Fruit fly (Drosophila melanogaster) whole organism, pupa: ENCODE results near the gene saturn.

Source experiments
- CG10348 ChIP-seq: fragments of 200-800 bp; sonication (Bioruptor generic); IDR thresholded peaks from 2 replicates; pipeline ENCODE4 v1.3.6; 2022; ENCODE audit warnings: missing biosample characterization, missing genetic modification characterization
- CG12605 ChIP-seq: fragments of 200-800 bp; sonication (Bioruptor generic); IDR thresholded peaks from 2 replicates; pipeline ENCODE4 v1.3.6; 2022; ENCODE audit warnings: missing biosample characterization, missing genetic modification characterization
- CG13204 ChIP-seq: fragments of 200-800 bp; sonication (Bioruptor generic); optimal IDR thresholded peaks from 2 replicates; lab custom pipeline; 2018; ENCODE audit warnings: missing biosample characterization, mild to moderate bottlenecking, missing genetic modification characterization, moderate library complexity
- CG14655 ChIP-seq: fragments of 200-800 bp; sonication (Bioruptor generic); optimal IDR thresholded peaks from 3 replicates; lab custom pipeline; 2017; ENCODE audit warnings: mild to moderate bottlenecking, missing biosample characterization, missing genetic modification reagents, missing genetic modification characterization
- CG15710 ChIP-seq: fragments of 200-800 bp; sonication (Bioruptor generic); optimal IDR thresholded peaks from 2 replicates; lab custom pipeline; 2018; ENCODE audit warnings: missing biosample characterization, mild to moderate bottlenecking, missing genetic modification characterization, moderate library complexity
- CG17806 ChIP-seq: fragments of 200-800 bp; sonication (Bioruptor generic); optimal IDR thresholded peaks from 2 replicates; lab custom pipeline; 2018; ENCODE audit warnings: missing biosample characterization, mild to moderate bottlenecking, missing genetic modification characterization, moderate library complexity
- CG32121 ChIP-seq: fragments of 200-800 bp; sonication (Bioruptor generic); IDR thresholded peaks from 2 replicates; pipeline ENCODE4 v1.3.6; 2022; ENCODE audit warnings: missing biosample characterization, missing genetic modification characterization
- CG34367 ChIP-seq: fragments of 200-800 bp; sonication (Bioruptor generic); optimal IDR thresholded peaks from 2 replicates; lab custom pipeline; 2018; ENCODE audit warnings: missing biosample characterization, mild to moderate bottlenecking, missing genetic modification characterization
- CG4496 ChIP-seq: fragments of 200-800 bp; sonication (Bioruptor generic); IDR thresholded peaks from 3 replicates; pipeline ENCODE4 v1.3.6; 2022; ENCODE audit warnings: missing biosample characterization, missing genetic modification characterization
- CG8159 ChIP-seq: fragments of 200-800 bp; sonication (Bioruptor generic); optimal IDR thresholded peaks from 3 replicates; lab custom pipeline; 2018; ENCODE audit warnings: missing biosample characterization, mild to moderate bottlenecking, missing genetic modification characterization, moderate library complexity
- CG8301 ChIP-seq: fragments of 200-800 bp; sonication (Bioruptor generic); optimal IDR thresholded peaks from 2 replicates; lab custom pipeline; 2018; ENCODE audit warnings: missing biosample characterization, mild to moderate bottlenecking, missing genetic modification characterization
- CG9948 ChIP-seq: fragments of 200-800 bp; sonication (Bioruptor generic); optimal IDR thresholded peaks from 2 replicates; lab custom pipeline; 2018; ENCODE audit warnings: missing biosample characterization, mild to moderate bottlenecking, missing genetic modification characterization, moderate library complexity
- D1 ChIP-seq: fragments of 200-800 bp; sonication (Bioruptor generic); optimal IDR thresholded peaks from 2 replicates; lab custom pipeline; 2018; ENCODE audit warnings: missing biosample characterization, mild to moderate bottlenecking, missing genetic modification characterization, moderate library complexity
- EcR ChIP-seq: fragments of 200-800 bp; sonication (Bioruptor generic); optimal IDR thresholded peaks from 3 replicates; lab custom pipeline; 2019; ENCODE audit warnings: missing biosample characterization, missing genetic modification characterization, mild to moderate bottlenecking, moderate library complexity, missing genetic modification reagents
- Ets98B ChIP-seq: fragments of 200-800 bp; sonication (Bioruptor generic); IDR thresholded peaks from 2 replicates; pipeline ENCODE4 v1.3.6; 2022; ENCODE audit warnings: missing biosample characterization, missing genetic modification characterization
- Pif1A ChIP-seq: fragments of 200-800 bp; sonication (Bioruptor generic); optimal IDR thresholded peaks from 3 replicates; lab custom pipeline; 2016; ENCODE audit warnings: missing biosample characterization, missing genetic modification characterization
- Pif1B ChIP-seq: fragments of 200-800 bp; sonication (Bioruptor generic); optimal IDR thresholded peaks from 3 replicates; lab custom pipeline; 2016; ENCODE audit warnings: missing biosample characterization, missing genetic modification characterization
- Snoo ChIP-seq: fragments of 200-800 bp; sonication (Bioruptor generic); optimal IDR thresholded peaks from 3 replicates; lab custom pipeline; 2017; ENCODE audit warnings: missing biosample characterization, mild to moderate bottlenecking, missing genetic modification characterization, inconsistent platforms
- fd96Ca ChIP-seq: fragments of 200-800 bp; sonication (Bioruptor generic); IDR thresholded peaks from 3 replicates; pipeline ENCODE4 v1.3.6; 2022; ENCODE audit warnings: missing biosample characterization, missing genetic modification characterization
- gl ChIP-seq: fragments of 200-800 bp; sonication (Bioruptor generic); optimal IDR thresholded peaks from 2 replicates; lab custom pipeline; 2018; ENCODE audit warnings: missing biosample characterization, mild to moderate bottlenecking, missing genetic modification characterization
- rn ChIP-seq: fragments of 200-800 bp; sonication (Bioruptor generic); IDR thresholded peaks from 2 replicates; pipeline ENCODE4 v1.3.6; 2022; ENCODE audit warnings: missing biosample characterization, missing genetic modification characterization

Gene saturn

DNA sequence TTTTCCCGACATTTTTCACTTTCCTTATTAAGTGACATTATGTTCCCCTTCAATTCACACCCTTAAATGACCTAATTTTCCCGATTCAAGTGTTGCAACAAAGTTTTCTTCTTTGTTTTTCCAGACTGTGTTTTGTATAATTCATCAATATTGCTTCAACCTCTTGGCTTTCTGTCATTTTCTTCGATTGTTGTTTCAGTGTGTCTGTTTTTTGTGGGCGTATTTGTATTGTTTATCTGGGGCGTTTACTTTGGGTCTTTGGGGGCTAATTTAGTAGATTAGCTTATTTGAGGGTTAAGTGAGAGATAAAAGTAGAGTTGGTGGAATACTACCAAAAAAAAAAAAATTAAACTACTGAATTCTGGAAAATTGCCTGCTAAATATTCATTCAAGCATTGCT lies 7.4 kb upstream of the saturn start:
- TF ChIP-seq D1 (tag; lab: Kevin White, UChicago) (no peak), CG15710 (tag; lab: Kevin White, UChicago) (no peak), fd96Ca (GFP tag; lab: Robert Waterston, UW) (no peak), CG8301 (tag; lab: Kevin White, UChicago) (no peak), Pif1B (GFP tag; lab: Kevin White, UChicago) (no peak), rn (GFP tag; lab: Robert Waterston, UW) (no peak), CG9948 (tag; lab: Kevin White, UChicago) (no peak), CG12605 (GFP tag; lab: Robert Waterston, UW) (no peak)

DNA sequence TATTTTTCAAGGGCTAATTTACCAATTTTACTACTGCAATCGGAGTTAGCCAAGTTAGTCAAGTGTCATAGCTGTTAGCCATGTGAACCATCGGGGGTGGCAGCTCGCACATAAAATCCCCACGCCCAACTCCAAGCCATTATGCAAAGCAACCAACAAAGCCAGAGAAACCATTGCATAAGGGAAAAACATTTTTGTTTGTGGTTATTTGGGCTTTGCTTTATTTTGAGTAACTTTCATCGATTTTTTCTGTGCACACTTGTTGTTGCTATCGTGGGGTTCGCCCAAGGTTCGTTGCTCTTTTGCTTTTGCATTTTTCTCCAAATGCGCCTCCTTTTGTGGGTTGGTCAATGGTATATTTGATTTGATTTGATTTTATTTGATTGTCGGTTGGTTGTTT lies 4.9 kb upstream of the saturn start:
- TF ChIP-seq Snoo (tag; lab: Kevin White, UChicago) (no peak), Ets98B (GFP tag; lab: Robert Waterston, UW) (no peak; the same call in 1 of the 2 replicates), Pif1A (no peak), fd96Ca (GFP tag; lab: Robert Waterston, UW) (no peak), rn (GFP tag; lab: Robert Waterston, UW) (no peak), CG8159 (no peak), CG13204 (GFP tag; lab: Kevin White, UChicago) (no peak), CG8301 (tag; lab: Kevin White, UChicago) (no peak), CG15710 (tag; lab: Kevin White, UChicago) (no peak), D1 (tag; lab: Kevin White, UChicago) (no peak), Pif1B (GFP tag; lab: Kevin White, UChicago) (no peak), CG17806 (tag; lab: Kevin White, UChicago) (no peak)

DNA sequence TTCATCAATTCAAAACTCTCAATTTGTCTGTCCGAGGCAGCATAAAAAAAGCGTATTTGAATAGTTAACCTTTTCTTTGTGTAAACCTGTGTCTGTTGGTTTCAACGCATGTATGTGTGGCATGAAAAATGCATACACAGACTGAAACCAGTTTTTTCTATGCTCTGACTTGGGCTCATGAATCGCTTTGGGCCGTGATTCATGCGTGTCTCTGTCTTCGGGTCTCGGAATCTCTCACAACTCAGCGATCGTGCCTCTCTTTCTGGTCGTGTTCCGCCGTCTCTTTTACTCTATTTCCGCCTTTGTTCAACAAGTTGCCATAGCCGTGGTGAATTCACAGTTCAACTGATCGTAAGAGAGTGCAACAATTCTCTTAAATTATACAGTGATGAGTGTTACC lies 2.2 kb upstream of the saturn start:
- peak; percentile 52 for TF ChIP-seq EcR (GFP tag; lab: Kevin White, UChicago)
- TF ChIP-seq CG32121 (GFP tag; lab: Robert Waterston, UW) = peak; percentile 18; the same call in 1 of the 2 replicates
- peak; percentile 24 for TF ChIP-seq D1 (tag; lab: Kevin White, UChicago)
- no peak for TF ChIP-seq CG9948 (tag; lab: Kevin White, UChicago)

DNA sequence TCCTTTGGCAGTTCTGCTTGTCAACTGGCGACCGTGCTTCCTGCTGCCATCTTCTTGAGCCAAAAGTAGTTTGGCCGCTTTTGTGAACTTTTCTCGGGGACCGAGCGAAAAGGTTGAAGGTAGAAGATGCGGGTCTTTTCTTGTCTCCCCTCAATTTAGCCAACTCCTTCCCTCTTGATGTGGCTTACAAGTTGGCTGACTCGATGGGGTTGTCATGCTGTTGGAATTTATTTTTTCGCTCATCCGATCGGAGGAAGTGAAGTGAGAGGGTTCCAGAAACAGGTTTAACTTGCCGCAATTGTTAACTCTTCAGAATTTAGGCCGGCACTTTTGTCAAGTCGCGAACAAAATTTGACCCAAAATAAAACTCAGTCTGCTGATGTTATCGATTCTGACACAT lies 805 bp upstream of the saturn start:
- no peak for TF ChIP-seq CG34367 (tag; lab: Kevin White, UChicago)
- TF ChIP-seq fd96Ca (GFP tag; lab: Robert Waterston, UW) = no peak
- TF ChIP-seq CG17806 (tag; lab: Kevin White, UChicago) = no peak
- peak; percentile 78 for TF ChIP-seq EcR (GFP tag; lab: Kevin White, UChicago)
- TF ChIP-seq Pif1A = no peak

DNA sequence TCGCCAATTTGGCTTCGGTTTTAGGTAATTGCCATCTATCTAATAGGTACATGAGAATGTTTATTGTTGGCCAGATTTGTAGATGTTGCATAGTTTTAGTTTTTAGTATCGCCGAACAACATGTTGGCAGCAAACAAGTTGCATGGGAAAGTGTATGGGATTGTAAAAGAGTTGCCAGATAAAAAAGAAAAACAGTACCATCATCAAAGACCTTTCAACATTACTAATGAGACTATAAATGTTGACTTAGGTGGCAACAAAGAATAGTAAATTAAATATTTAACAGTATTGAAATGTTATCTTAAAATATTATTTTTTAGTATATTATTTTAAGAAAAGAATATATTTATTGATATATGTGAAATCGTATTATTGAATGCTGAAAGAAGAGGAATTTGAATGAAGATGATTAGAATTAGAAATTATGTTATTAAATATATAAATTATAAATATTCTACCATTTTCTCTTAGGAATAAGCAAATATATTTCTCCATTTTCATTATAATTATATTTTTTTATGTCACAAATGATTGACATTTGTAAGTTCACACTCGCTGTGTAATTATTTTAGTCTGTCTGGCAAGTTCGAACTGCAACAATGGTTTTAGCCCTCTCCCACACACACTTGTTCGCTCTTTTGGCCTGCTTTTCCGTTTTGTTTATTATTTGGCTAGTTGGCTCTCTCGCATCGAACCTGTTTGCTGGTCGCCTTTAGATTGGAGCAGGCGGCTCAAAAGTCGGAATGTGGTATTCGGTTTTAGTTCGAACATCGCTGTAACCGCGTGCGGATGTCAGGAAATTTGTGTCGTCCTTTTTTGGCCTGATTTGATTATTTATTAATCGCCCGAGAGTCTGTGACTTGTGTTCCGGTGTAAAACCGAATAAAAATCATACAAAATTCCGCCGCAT lies 1.8 kb downstream of the saturn start:
- TF ChIP-seq Pif1B (GFP tag; lab: Kevin White, UChicago) = no peak
- no peak for TF ChIP-seq CG4496 (GFP tag; lab: Robert Waterston, UW)
- TF ChIP-seq Pif1A = no peak
- TF ChIP-seq CG17806 (tag; lab: Kevin White, UChicago) = no peak
- TF ChIP-seq CG9948 (tag; lab: Kevin White, UChicago) = peak; percentile 48
- peak; percentile 17 for TF ChIP-seq CG8159
- TF ChIP-seq CG12605 (GFP tag; lab: Robert Waterston, UW) = no peak; the same call in 1 of the 2 replicates
- peak; percentile 8 for TF ChIP-seq CG8301 (tag; lab: Kevin White, UChicago)
- no peak for TF ChIP-seq D1 (tag; lab: Kevin White, UChicago)
- no peak for TF ChIP-seq CG13204 (GFP tag; lab: Kevin White, UChicago)
- no peak for TF ChIP-seq rn (GFP tag; lab: Robert Waterston, UW)
- TF ChIP-seq EcR (GFP tag; lab: Kevin White, UChicago) = no peak
- TF ChIP-seq CG15710 (tag; lab: Kevin White, UChicago) = no peak
- peak; percentile 55 for TF ChIP-seq CG14655 (GFP tag; lab: Kevin White, UChicago)
- TF ChIP-seq Snoo (tag; lab: Kevin White, UChicago) = no peak
- TF ChIP-seq CG34367 (tag; lab: Kevin White, UChicago) = no peak
- no peak for TF ChIP-seq CG10348 (GFP tag; lab: Robert Waterston, UW)
- no peak for TF ChIP-seq fd96Ca (GFP tag; lab: Robert Waterston, UW)
- no peak for TF ChIP-seq gl (tag; lab: Kevin White, UChicago)
- TF ChIP-seq CG32121 (GFP tag; lab: Robert Waterston, UW) = no peak
- TF ChIP-seq Ets98B (GFP tag; lab: Robert Waterston, UW) = peak; percentile 16; the same call in 1 of the 2 replicates

DNA sequence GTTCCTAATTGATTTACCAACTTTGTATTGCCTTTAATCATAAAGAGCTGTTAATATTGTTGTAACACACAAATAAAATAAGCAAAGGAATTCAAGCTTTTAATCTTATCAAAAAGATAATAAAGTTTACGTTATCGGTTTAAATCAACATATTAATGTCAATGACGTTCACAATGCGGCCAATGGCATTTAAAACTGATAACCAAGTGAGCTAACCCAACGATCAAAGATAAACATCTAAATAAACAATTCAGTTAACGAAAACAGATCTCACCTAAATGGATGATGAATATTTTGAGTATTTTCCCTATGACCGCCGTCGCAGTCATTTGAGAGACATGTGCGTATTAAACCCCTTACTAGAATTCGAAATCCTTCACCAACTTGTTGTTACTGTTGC lies 4.2 kb downstream of the saturn start:
- TF ChIP-seq CG4496 (GFP tag; lab: Robert Waterston, UW) = no peak
- TF ChIP-seq CG32121 (GFP tag; lab: Robert Waterston, UW) = no peak
- TF ChIP-seq CG12605 (GFP tag; lab: Robert Waterston, UW) = no peak
- TF ChIP-seq EcR (GFP tag; lab: Kevin White, UChicago) = peak; percentile 60
- no peak for TF ChIP-seq CG9948 (tag; lab: Kevin White, UChicago)
- TF ChIP-seq CG13204 (GFP tag; lab: Kevin White, UChicago) = no peak
